Fruit fly (Drosophila melanogaster): ENCODE results near the gene CG4338.

- no peak for TF ChIP-seq h (optimal IDR thresholded peaks at IDR 0.05)
- TF ChIP-seq ttk (optimal IDR thresholded peaks at IDR 0.05) = no peak
- TF ChIP-seq insv (optimal IDR thresholded peaks at IDR 0.05) = no peak
Measured at dm6 chr3R:15297904-15298303, 22.6 kb downstream of the CG4338 start.
